Worm (Caenorhabditis elegans) whole organism, L4/young adult: ENCODE measurements around the gene C05C10.8.

Source experiments
- W03F9.2 ChIP-seq: fragments of 150-350 bp; optimal IDR thresholded peaks from 2 replicates; lab custom pipeline; 2014; ENCODE audit warnings: missing biosample characterization, missing genetic modification characterization
- dao-5 ChIP-seq: sonication (generic microtip); optimal IDR thresholded peaks from 2 replicates; lab custom pipeline; 2016; ENCODE audit warnings: missing genotype, missing genetic modification characterization, moderate library complexity, missing compliant biosample characterization

ce11 chrII:9935664-9936063, 17.9 kb upstream of the C05C10.8 start:
- no peak for TF ChIP-seq W03F9.2 (tag; lab: Kevin White, UChicago)
- no peak for TF ChIP-seq dao-5 (tag; lab: Kevin White, UChicago)
